Worm (Caenorhabditis elegans): Measurements from ENCODE around the gene mrpl-49.
A peak's percentile ranks its signal among the peaks of the same experiment; 100 is the strongest.

Gene mrpl-49

ce11 chrV:12733465-12734248 is 5.2 kb downstream of the mrpl-49 start, which contains the start of the genes dhs-21 and xbx-9:
TSS of gene dhs-21 (minus strand) at chrV:12733645.
TSS of gene xbx-9 (plus strand) at chrV:12734198.
- peak; percentile 62 for TF ChIP-seq elt-2 (tag; optimal IDR thresholded peaks at IDR 0.05)
- no peak for TF ChIP-seq ceh-2 (tag; optimal IDR thresholded peaks at IDR 0.05)

- TF ChIP-seq ama-1 (optimal IDR thresholded peaks at IDR 0.05) (no peak), tbx-2 (tag; optimal IDR thresholded peaks at IDR 0.05) (peak; percentile 35)
Observed at ce11 chrV:12736166-12736753, 7.8 kb downstream of the mrpl-49 start, which contains the start of gene cky-1. TSS of gene cky-1 (plus strand) at chrV:12736703.

ce11 chrV:12741684-12742083 is 13.3 kb downstream of the mrpl-49 start, which contains the start of gene hrg-7:
TSS of gene hrg-7 (plus strand) at chrV:12742041.
- TF ChIP-seq tbx-7 (tag; optimal IDR thresholded peaks at IDR 0.05) (no peak), sdc-2 (tag; optimal IDR thresholded peaks at IDR 0.05) (no peak), rnt-1 (tag; optimal IDR thresholded peaks at IDR 0.05) (no peak), ets-4 (tag; optimal IDR thresholded peaks at IDR 0.05) (no peak), hlh-6 (tag; optimal IDR thresholded peaks at IDR 0.05) (no peak), ceh-9 (tag; optimal IDR thresholded peaks at IDR 0.05) (no peak), pros-1 (tag; optimal IDR thresholded peaks at IDR 0.05) (no peak), fax-1 (tag; optimal IDR thresholded peaks at IDR 0.05) (no peak), hlh-13 (GFP tag; optimal IDR thresholded peaks at IDR 0.05) (no peak), K02D7.2 (tag; optimal IDR thresholded peaks at IDR 0.05) (no peak), unc-3 (GFP tag; conservative IDR thresholded peaks at IDR 0.05) (no peak), unc-3 (tag; optimal IDR thresholded peaks at IDR 0.05) (no peak), ceh-22 (tag; optimal IDR thresholded peaks at IDR 0.05) (no peak), ahr-1 (tag; optimal IDR thresholded peaks at IDR 0.05) (no peak), hlh-8 (tag; optimal IDR thresholded peaks at IDR 0.05) (no peak), C38D4.7 (GFP tag; optimal IDR thresholded peaks at IDR 0.05) (no peak)

- TF ChIP-seq ceh-19 (GFP tag; optimal IDR thresholded peaks at IDR 0.05) (no peak), ceh-9 (tag; optimal IDR thresholded peaks at IDR 0.05) (no peak), ceh-2 (tag; optimal IDR thresholded peaks at IDR 0.05) (no peak), hlh-30 (tag; optimal IDR thresholded peaks at IDR 0.05; ENCODE audit: insufficient read depth) (no peak)
Observed at ce11 chrV:12743778-12744502, 15.5 kb downstream of the mrpl-49 start.

- no peak for TF ChIP-seq pat-9 (tag; optimal IDR thresholded peaks at IDR 0.05)
- TF ChIP-seq elt-2 (tag; optimal IDR thresholded peaks at IDR 0.05), result peak; percentile 74
Observed at ce11 chrV:12744979-12745378, 16.5 kb downstream of the mrpl-49 start, which contains the start of gene C15C8.7. TSS of gene C15C8.7 (minus strand) at chrV:12745050.

- TF ChIP-seq elt-2 (tag; optimal IDR thresholded peaks at IDR 0.05) (no peak), ceh-22 (tag; optimal IDR thresholded peaks at IDR 0.05) (no peak), ets-4 (tag; optimal IDR thresholded peaks at IDR 0.05) (no peak), rnt-1 (tag; optimal IDR thresholded peaks at IDR 0.05) (no peak), gmeb-2 (tag; optimal IDR thresholded peaks at IDR 0.05) (no peak), pqm-1 (tag; optimal IDR thresholded peaks at IDR 0.05) (no peak), fax-1 (tag; optimal IDR thresholded peaks at IDR 0.05) (no peak), ceh-14 (tag; optimal IDR thresholded peaks at IDR 0.05) (no peak), dmd-4 (tag; optimal IDR thresholded peaks at IDR 0.05; ENCODE audit: borderline replicate concordance) (no peak), tbx-2 (tag; optimal IDR thresholded peaks at IDR 0.05) (no peak), eyg-1 (tag; optimal IDR thresholded peaks at IDR 0.05) (no peak), ceh-2 (tag; optimal IDR thresholded peaks at IDR 0.05) (no peak), elt-4 (tag; optimal IDR thresholded peaks at IDR 0.05) (no peak), nfya-1 (tag; optimal IDR thresholded peaks at IDR 0.05) (no peak), ttx-3 (tag; optimal IDR thresholded peaks at IDR 0.05) (no peak), ceh-9 (tag; optimal IDR thresholded peaks at IDR 0.05) (no peak), ceh-24 (tag; optimal IDR thresholded peaks at IDR 0.05) (no peak), fkh-10 (GFP tag; optimal IDR thresholded peaks at IDR 0.05) (no peak)
Observed at ce11 chrV:12747431-12747830, 19.0 kb downstream of the mrpl-49 start, which contains the start of gene C15C8.4. TSS of gene C15C8.4 (minus strand) at chrV:12747463.
